Fruit fly (Drosophila melanogaster) whole organism, embryonic: Measurements from ENCODE around the gene CG13311.

Source experiments
- ATbp ChIP-seq: fragments of 200-800 bp; sonication (Bioruptor generic); optimal IDR thresholded peaks from 2 replicates; lab custom pipeline; 2017; ENCODE audit warnings: missing biosample characterization, mild to moderate bottlenecking, missing genetic modification characterization, missing genetic modification reagents
- Atf-2 ChIP-seq: fragments of 200-800 bp; sonication (Bioruptor generic); optimal IDR thresholded peaks from 2 replicates; lab custom pipeline; 2016; ENCODE audit warnings: missing biosample characterization, missing genetic modification characterization
- CG10462 ChIP-seq: fragments of 200-800 bp; sonication (Bioruptor generic); optimal IDR thresholded peaks from 2 replicates; lab custom pipeline; 2016; ENCODE audit warnings: missing biosample characterization, missing genetic modification characterization
- CG14441 ChIP-seq: fragments of 200-800 bp; sonication (Bioruptor generic); IDR thresholded peaks from 2 replicates; pipeline ENCODE4 v1.3.6; 2022; ENCODE audit warnings: missing biosample characterization, missing genetic modification characterization
- CG18599 ChIP-seq: fragments of 200-800 bp; sonication (Bioruptor generic); optimal IDR thresholded peaks from 3 replicates; lab custom pipeline; 2017; ENCODE audit warnings: missing biosample characterization, missing genetic modification characterization, mild to moderate bottlenecking, moderate library complexity, missing genetic modification reagents
- CG2202 ChIP-seq: fragments of 200-800 bp; sonication (Bioruptor generic); optimal IDR thresholded peaks from 2 replicates; lab custom pipeline; 2018; ENCODE audit warnings: missing biosample characterization, mild to moderate bottlenecking, missing genetic modification characterization
- CG31388 ChIP-seq: fragments of 200-800 bp; sonication (Bioruptor generic); optimal IDR thresholded peaks from 2 replicates; lab custom pipeline; 2016; ENCODE audit warnings: missing biosample characterization, missing genetic modification characterization
- CG31441 ChIP-seq: fragments of 200-800 bp; sonication (Bioruptor generic); IDR thresholded peaks from 2 replicates; pipeline ENCODE4 v1.3.6; 2022; ENCODE audit warnings: missing biosample characterization, missing genetic modification characterization
- CG3838 ChIP-seq: fragments of 200-800 bp; sonication (Bioruptor generic); optimal IDR thresholded peaks from 3 replicates; lab custom pipeline; 2016; ENCODE audit warnings: missing biosample characterization, missing genetic modification characterization
- CG4404 ChIP-seq: fragments of 200-800 bp; sonication (Bioruptor generic); IDR thresholded peaks from 2 replicates; pipeline ENCODE4 v1.3.6; 2022; ENCODE audit warnings: missing biosample characterization, missing genetic modification characterization
- CG4424 ChIP-seq: fragments of 200-800 bp; sonication (Bioruptor generic); optimal IDR thresholded peaks from 3 replicates; lab custom pipeline; 2016; ENCODE audit warnings: missing biosample characterization, missing genetic modification characterization
- CG6272 ChIP-seq: fragments of 200-800 bp; sonication (Bioruptor generic); IDR thresholded peaks from 2 replicates; pipeline ENCODE4 v1.3.6; 2022; ENCODE audit warnings: missing biosample characterization, missing genetic modification characterization
- CG7271 ChIP-seq: fragments of 200-800 bp; sonication (Bioruptor generic); optimal IDR thresholded peaks from 2 replicates; lab custom pipeline; 2018; ENCODE audit warnings: missing biosample characterization, mild to moderate bottlenecking, missing genetic modification characterization, moderate library complexity
- CG8478 ChIP-seq: fragments of >200 bp; optimal IDR thresholded peaks from 2 replicates; lab custom pipeline; 2018
- CG9215 ChIP-seq: fragments of 200-800 bp; sonication (Bioruptor generic); IDR thresholded peaks from 2 replicates; pipeline ENCODE4 v1.3.6; 2022; ENCODE audit warnings: missing biosample characterization, missing genetic modification characterization
- CTCF ChIP-seq: fragments of 200-800 bp; sonication (Bioruptor generic); optimal IDR thresholded peaks from 2 replicates; lab custom pipeline; 2017; ENCODE audit warnings: missing biosample characterization, mild to moderate bottlenecking, missing genetic modification characterization, moderate library complexity
- Chrac-16 ChIP-seq: fragments of 200-800 bp; sonication (Bioruptor generic); optimal IDR thresholded peaks from 3 replicates; lab custom pipeline; 2016; ENCODE audit warnings: missing biosample characterization, missing genetic modification characterization
- CoRest ChIP-seq: fragments of 200-800 bp; sonication (Bioruptor generic); optimal IDR thresholded peaks from 3 replicates; lab custom pipeline; 2018; ENCODE audit warnings: missing biosample characterization, mild to moderate bottlenecking, missing genetic modification characterization, moderate library complexity
- D ChIP-seq, 2 experiments: fragments of 200-800 bp in 1 of 2; fragments of >200 bp in 1 of 2; sonication (Bioruptor generic) in 1 of 2; optimal IDR thresholded peaks; 2 replicates in 1 of 2; 3 replicates in 1 of 2; lab custom pipeline; 2017; ENCODE audit warnings: mild to moderate bottlenecking in 1 of 2, missing biosample characterization in 1 of 2, missing genetic modification characterization in 1 of 2, missing genetic modification reagents in 1 of 2
- D19A ChIP-seq: fragments of 200-800 bp; optimal IDR thresholded peaks from 3 replicates; lab custom pipeline; 2019; ENCODE audit warnings: missing biosample characterization, mild to moderate bottlenecking, missing genetic modification characterization, moderate library complexity
- Deaf1 ChIP-seq: fragments of 200-800 bp; optimal IDR thresholded peaks from 3 replicates; lab custom pipeline; 2019; ENCODE audit warnings: missing biosample characterization, mild to moderate bottlenecking, missing genetic modification characterization, moderate library complexity
- Dek ChIP-seq: fragments of 200-800 bp; sonication (Bioruptor generic); optimal IDR thresholded peaks from 3 replicates; lab custom pipeline; 2019; ENCODE audit warnings: missing biosample characterization, mild to moderate bottlenecking, missing genetic modification characterization, moderate library complexity
- Doc3 ChIP-seq: fragments of 200-800 bp; sonication (Bioruptor generic); IDR thresholded peaks from 3 replicates; pipeline ENCODE4 v1.3.6; 2022; ENCODE audit warnings: missing biosample characterization, missing genetic modification characterization; ENCODE audit not compliant: partially characterized antibody
- Fer1 ChIP-seq: fragments of 200-800 bp; sonication (Bioruptor generic); optimal IDR thresholded peaks from 2 replicates; lab custom pipeline; 2017; ENCODE audit warnings: missing biosample characterization, mild to moderate bottlenecking, missing genetic modification characterization
- HHEX ChIP-seq: fragments of 200-800 bp; sonication (Bioruptor generic); optimal IDR thresholded peaks from 3 replicates; lab custom pipeline; 2017; ENCODE audit warnings: missing biosample characterization, mild to moderate bottlenecking, missing genetic modification characterization, missing genetic modification reagents
- Hand ChIP-seq: fragments of 200-800 bp; sonication (Bioruptor generic); optimal IDR thresholded peaks from 2 replicates; lab custom pipeline; 2017; ENCODE audit warnings: mild to moderate bottlenecking, missing biosample characterization, missing genetic modification reagents, missing genetic modification characterization
- Hmr ChIP-seq: fragments of 200-800 bp; sonication (Bioruptor generic); optimal IDR thresholded peaks from 3 replicates; lab custom pipeline; 2017; ENCODE audit warnings: mild to moderate bottlenecking, missing biosample characterization, missing genetic modification reagents, missing genetic modification characterization
- NC2β ChIP-seq: fragments of 200-800 bp; sonication (Bioruptor generic); optimal IDR thresholded peaks from 2 replicates; lab custom pipeline; 2016; ENCODE audit warnings: missing biosample characterization, missing genetic modification characterization
- Ptx1 ChIP-seq: fragments of 200-800 bp; sonication (Bioruptor generic); IDR thresholded peaks from 2 replicates; pipeline ENCODE4 v1.3.6; 2022; ENCODE audit warnings: missing biosample characterization, missing genetic modification characterization
- Six4 ChIP-seq: fragments of 200-800 bp; sonication (Bioruptor generic); optimal IDR thresholded peaks from 2 replicates; lab custom pipeline; 2016; ENCODE audit warnings: missing biosample characterization, missing genetic modification characterization
- Stat92E ChIP-seq, 3 experiments: fragments of >200 bp in 2 of 3; fragments of 200-800 bp in 1 of 3; sonication (Bioruptor generic) in 1 of 3; optimal IDR thresholded peaks; 2 replicates each; lab custom pipeline; 2017 to 2019; ENCODE audit warnings: missing biosample characterization in 3 of 3, missing genetic modification characterization in 3 of 3, mild to moderate bottlenecking in 1 of 3, moderate library complexity in 1 of 3
- Tbp ChIP-seq: fragments of >200 bp; optimal IDR thresholded peaks from 2 replicates; lab custom pipeline; 2018; ENCODE audit warnings: missing biosample characterization, missing genetic modification characterization
- Trl ChIP-seq, 3 experiments: fragments of >200 bp in 2 of 3; fragments of 200-800 bp in 1 of 3; sonication (Bioruptor generic) in 1 of 3; optimal IDR thresholded peaks; 2 replicates in 1 of 3; 3 replicates in 2 of 3; lab custom pipeline; 2016 to 2017; ENCODE audit warnings: missing biosample characterization in 1 of 3, missing genetic modification characterization in 1 of 3
- bigmax ChIP-seq: fragments of 200-800 bp; sonication (Bioruptor generic); optimal IDR thresholded peaks from 2 replicates; lab custom pipeline; 2018; ENCODE audit warnings: missing biosample characterization, mild to moderate bottlenecking, missing genetic modification characterization
- bsh ChIP-seq, 2 experiments: fragments of 200-800 bp; sonication (Bioruptor generic); optimal IDR thresholded peaks; 2 replicates each; lab custom pipeline; 2017 to 2018; ENCODE audit warnings: mild to moderate bottlenecking in 2 of 2, missing biosample characterization in 2 of 2, missing genetic modification characterization in 2 of 2, moderate library complexity in 1 of 2
- chn ChIP-seq: fragments of 200-800 bp; sonication (Bioruptor generic); optimal IDR thresholded peaks from 2 replicates; lab custom pipeline; 2016; ENCODE audit warnings: missing biosample characterization, missing genetic modification characterization
- crp ChIP-seq, 2 experiments: fragments of 200-800 bp; sonication (Bioruptor generic); optimal IDR thresholded peaks; 2 replicates in 1 of 2; 3 replicates in 1 of 2; lab custom pipeline; 2017; ENCODE audit warnings: missing biosample characterization in 2 of 2, missing genetic modification characterization in 2 of 2, mild to moderate bottlenecking in 1 of 2, moderate library complexity in 1 of 2
- cwo ChIP-seq: fragments of 200-800 bp; sonication (Bioruptor generic); optimal IDR thresholded peaks from 3 replicates; lab custom pipeline; 2017; ENCODE audit warnings: missing biosample characterization, missing genetic modification characterization, mild to moderate bottlenecking, moderate library complexity, missing genetic modification reagents
- da ChIP-seq: fragments of 200-800 bp; sonication (Bioruptor generic); optimal IDR thresholded peaks from 2 replicates; lab custom pipeline; 2016; ENCODE audit warnings: missing biosample characterization, missing genetic modification characterization
- dati ChIP-seq: fragments of 200-800 bp; sonication (Bioruptor generic); IDR thresholded peaks from 2 replicates; pipeline ENCODE4 v1.3.6; 2022; ENCODE audit warnings: missing biosample characterization, missing genetic modification characterization
- ftz-f1 ChIP-seq: fragments of 200-800 bp; sonication (Bioruptor generic); optimal IDR thresholded peaks from 2 replicates; lab custom pipeline; 2016; ENCODE audit warnings: missing biosample characterization, missing genetic modification characterization
- gcm2 ChIP-seq: fragments of 200-800 bp; sonication (Bioruptor generic); optimal IDR thresholded peaks from 2 replicates; lab custom pipeline; 2016; ENCODE audit warnings: missing biosample characterization, missing genetic modification characterization
- her ChIP-seq: fragments of 200-800 bp; sonication (Bioruptor generic); optimal IDR thresholded peaks from 2 replicates; lab custom pipeline; 2016; ENCODE audit warnings: missing biosample characterization, missing genetic modification characterization
- kah ChIP-seq: fragments of 200-800 bp; sonication (Bioruptor generic); optimal IDR thresholded peaks from 2 replicates; lab custom pipeline; 2018; ENCODE audit warnings: missing biosample characterization, mild to moderate bottlenecking, missing genetic modification characterization
- pfk ChIP-seq: fragments of 200-800 bp; sonication (Bioruptor generic); optimal IDR thresholded peaks from 2 replicates; lab custom pipeline; 2018; ENCODE audit warnings: missing biosample characterization, mild to moderate bottlenecking, missing genetic modification characterization, moderate library complexity
- run ChIP-seq: fragments of 200-800 bp; sonication (Bioruptor generic); optimal IDR thresholded peaks from 3 replicates; lab custom pipeline; 2018; ENCODE audit warnings: missing biosample characterization, mild to moderate bottlenecking, missing genetic modification characterization
- salm ChIP-seq: fragments of 200-800 bp; sonication (Bioruptor generic); optimal IDR thresholded peaks from 2 replicates; lab custom pipeline; 2018; ENCODE audit warnings: missing biosample characterization, mild to moderate bottlenecking, missing genetic modification characterization
- sens ChIP-seq: fragments of 200-800 bp; sonication (Bioruptor generic); peaks from one replicate; lab custom pipeline; 2016; ENCODE audit warnings: missing biosample characterization, missing genetic modification characterization
- ttk ChIP-seq: fragments of 200-800 bp; sonication (Bioruptor generic); IDR thresholded peaks from 2 replicates; pipeline ENCODE4 v2.1.2; 2022; ENCODE audit warnings: missing biosample characterization, missing genetic modification characterization
- twi ChIP-seq: fragments of 200-800 bp; optimal IDR thresholded peaks from 2 replicates; lab custom pipeline; 2019; ENCODE audit warnings: missing biosample characterization, mild to moderate bottlenecking, missing genetic modification characterization, moderate library complexity
- zen2 ChIP-seq: fragments of 200-800 bp; sonication (Bioruptor generic); IDR thresholded peaks from 3 replicates; pipeline ENCODE4 v1.3.6; 2022; ENCODE audit warnings: missing biosample characterization, missing genetic modification characterization; ENCODE audit not compliant: partially characterized antibody

Gene CG13311

DNA sequence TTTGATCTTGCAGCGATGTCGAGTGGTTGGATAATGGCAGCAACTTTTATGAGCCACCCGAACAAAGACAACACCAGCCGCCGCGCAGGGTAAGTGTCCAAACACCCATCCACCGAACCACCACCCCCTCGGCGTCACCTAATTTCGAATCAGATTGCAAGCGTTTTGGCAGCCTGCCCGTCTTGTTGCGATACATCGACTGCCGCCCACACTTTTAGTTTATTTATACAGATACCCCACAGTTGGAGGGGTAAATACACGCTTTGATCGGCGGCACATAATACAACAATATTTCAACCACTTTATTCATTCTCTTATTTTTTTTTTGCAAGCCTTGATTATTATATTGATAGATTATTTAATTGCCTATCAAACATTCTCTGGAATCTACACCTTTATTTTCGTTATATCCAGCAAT, 38.9 kb downstream of the CG13311 start (continued):
- TF ChIP-seq D (optimal IDR thresholded peaks at IDR 0.05; lab: Kevin White, UChicago) (no peak), D (GFP tag; optimal IDR thresholded peaks at IDR 0.05; lab: Kevin White, UChicago) (peak; percentile 7), Trl (optimal IDR thresholded peaks at IDR 0.05; lab: Kevin White, UChicago) (no peak), Trl (GFP tag; optimal IDR thresholded peaks at IDR 0.05; lab: Kevin White, UChicago) (no peak), Six4 (GFP tag; lab: Kevin White, UChicago) (no peak), CG4404 (no peak), NC2β (no peak), Ptx1 (GFP tag; lab: Robert Waterston, UW) (peak; percentile 68), CG3838 (GFP tag; lab: Kevin White, UChicago) (no peak), CG10462 (GFP tag; lab: Kevin White, UChicago) (peak; percentile 14), Hmr (GFP tag; lab: Kevin White, UChicago) (peak; percentile 42), CG7271 (tag; lab: Kevin White, UChicago) (no peak), CG31441 (GFP tag; lab: Robert Waterston, UW) (peak; percentile 55), CG4424 (GFP tag; lab: Kevin White, UChicago) (no peak), run (tag; lab: Kevin White, UChicago) (no peak), ATbp (GFP tag; lab: Kevin White, UChicago) (peak; percentile 42), da (GFP tag; lab: Kevin White, UChicago) (no peak), her (GFP tag; lab: Kevin White, UChicago) (no peak), Fer1 (GFP tag; lab: Kevin White, UChicago) (no peak), Chrac-16 (peak; percentile 14), D19A (tag; lab: Kevin White, UChicago) (peak; percentile 3), CG8478 (lab: Kevin White, UChicago) (no peak), zen2 (GFP tag; lab: Robert Waterston, UW) (no peak), twi (tag; lab: Kevin White, UChicago) (no peak), CG31388 (GFP tag; lab: Kevin White, UChicago) (no peak), bsh (GFP tag; optimal IDR thresholded peaks at IDR 0.05; lab: Kevin White, UChicago) (peak in 1 of 2 experiments; percentile 46), kah (GFP tag; lab: Kevin White, UChicago) (no peak), Deaf1 (no peak), Tbp (GFP tag; lab: Kevin White, UChicago) (no peak), Hand (GFP tag; lab: Kevin White, UChicago) (no peak), ftz-f1 (GFP tag; lab: Kevin White, UChicago) (no peak), Doc3 (GFP tag; lab: Robert Waterston, UW) (no peak), salm (tag; lab: Kevin White, UChicago) (no peak), dati (GFP tag; lab: Robert Waterston, UW) (no peak), Dek (tag; lab: Kevin White, UChicago) (no peak), CoRest (tag; lab: Kevin White, UChicago) (peak; percentile 55), cwo (peak; percentile 16), CTCF (GFP tag; lab: Kevin White, UChicago) (no peak), pfk (GFP tag; lab: Kevin White, UChicago) (no peak), CG2202 (tag; lab: Kevin White, UChicago) (no peak), HHEX (GFP tag; lab: Kevin White, UChicago) (no peak), chn (GFP tag; lab: Kevin White, UChicago) (peak; percentile 4), Atf-2 (GFP tag; lab: Kevin White, UChicago) (no peak), crp (GFP tag; optimal IDR thresholded peaks at IDR 0.05; lab: Kevin White, UChicago) (no peak), CG18599 (GFP tag; lab: Kevin White, UChicago) (peak; percentile 27), CG14441 (GFP tag; lab: Robert Waterston, UW) (peak; percentile 74), Stat92E (GFP tag; optimal IDR thresholded peaks at IDR 0.05; lab: Kevin White, UChicago) (no peak), CG6272 (no peak; the same call in 1 of the 2 replicates), bigmax (GFP tag; lab: Kevin White, UChicago) (no peak), CG9215 (GFP tag; lab: Robert Waterston, UW) (no peak), gcm2 (GFP tag; lab: Kevin White, UChicago) (no peak), sens (peak; percentile 85), ttk (GFP tag; lab: Robert Waterston, UW) (peak; percentile 73)
